Worm (Caenorhabditis elegans) whole organism, L1 larva: Measurements from ENCODE around the gene tsp-17.

ENCODE experiments used
- aly-2 ChIP-seq: fragments of 150-350 bp; optimal IDR thresholded peaks from 2 replicates; lab custom pipeline; 2014; ENCODE audit warnings: missing biosample characterization, missing genetic modification characterization
- ama-1 ChIP-seq: fragments of 150-350 bp; optimal IDR thresholded peaks from 2 replicates; lab custom pipeline; 2014
- blmp-1 ChIP-seq: fragments of 150-350 bp; optimal IDR thresholded peaks from 2 replicates; lab custom pipeline; 2014; ENCODE audit warnings: missing biosample characterization, missing genetic modification characterization
- ceh-8 ChIP-seq: fragments of 200-800 bp; sonication (Bioruptor generic); optimal IDR thresholded peaks from 2 replicates; lab custom pipeline; 2018; ENCODE audit warnings: mild to moderate bottlenecking, missing genetic modification characterization, moderate library complexity, missing compliant biosample characterization
- dsc-1 ChIP-seq: sonication (generic microtip); optimal IDR thresholded peaks from 2 replicates; lab custom pipeline; 2016; ENCODE audit warnings: mild to moderate bottlenecking, missing genetic modification characterization, missing compliant biosample characterization
- efl-1 ChIP-seq, 4 experiments: fragments of 150-350 bp; optimal IDR thresholded peaks in 3 of 4; peaks in 1 of 4; 1 replicate in 1 of 4; 2 replicates in 3 of 4; lab custom pipeline; 2014; ENCODE audit warnings: missing biosample characterization in 2 of 4, missing genetic modification characterization in 2 of 4, missing genetic modification reagents in 2 of 4
- efl-3 ChIP-seq: fragments of 200-800 bp; sonication (Bioruptor generic); optimal IDR thresholded peaks from 2 replicates; lab custom pipeline; 2018; ENCODE audit warnings: mild to moderate bottlenecking, missing genetic modification characterization, missing compliant biosample characterization
- egl-27 ChIP-seq, 2 experiments: fragments of 150-350 bp in 1 of 2; sonication (generic microtip); optimal IDR thresholded peaks; 3 replicates each; lab custom pipeline; 2017 to 2018; ENCODE audit warnings: missing biosample characterization in 2 of 2, missing genetic modification characterization in 2 of 2, missing genetic modification reagents in 2 of 2
- elt-2 ChIP-seq: sonication (generic microtip); optimal IDR thresholded peaks from 2 replicates; lab custom pipeline; 2016; ENCODE audit warnings: missing genetic modification characterization, mild to moderate bottlenecking, inconsistent platforms, missing compliant biosample characterization, missing genetic modification reagents
- elt-3 ChIP-seq, 6 experiments: fragments of 150-350 bp in 1 of 6; sonication (generic microtip); optimal IDR thresholded peaks; 2 replicates each; lab custom pipeline; 2017 to 2018; ENCODE audit warnings: missing biosample characterization in 6 of 6, missing genetic modification characterization in 6 of 6, inconsistent platforms in 1 of 6
- ets-5 ChIP-seq: fragments of 200-800 bp; sonication (Bioruptor generic); IDR thresholded peaks from 2 replicates; pipeline ENCODE4 v1.3.6; 2022; ENCODE audit warnings: missing genetic modification characterization, missing compliant biosample characterization
- fkh-8 ChIP-seq: sonication (generic microtip); optimal IDR thresholded peaks from 2 replicates; lab custom pipeline; 2016; ENCODE audit warnings: mild to moderate bottlenecking, missing genetic modification characterization, missing compliant biosample characterization
- hlh-17 ChIP-seq: fragments of 200-800 bp; sonication (Bioruptor generic); optimal IDR thresholded peaks from 2 replicates; lab custom pipeline; 2018; ENCODE audit warnings: missing genetic modification characterization, mild to moderate bottlenecking, missing compliant biosample characterization, moderate library complexity, borderline replicate concordance
- hlh-4 ChIP-seq: sonication (generic microtip); optimal IDR thresholded peaks from 2 replicates; lab custom pipeline; 2016; ENCODE audit warnings: mild to moderate bottlenecking, missing genetic modification characterization, missing compliant biosample characterization
- jun-1 ChIP-seq: fragments of 150-350 bp; optimal IDR thresholded peaks from 2 replicates; lab custom pipeline; 2014; ENCODE audit warnings: missing biosample characterization, missing genetic modification reagents, missing genetic modification characterization
- lin-14 ChIP-seq: fragments of 200-800 bp; sonication (Bioruptor generic); optimal IDR thresholded peaks from 2 replicates; lab custom pipeline; 2018; ENCODE audit warnings: mild to moderate bottlenecking, missing genetic modification characterization, moderate library complexity, missing compliant biosample characterization
- lsy-2 ChIP-seq, 2 experiments: fragments of 150-350 bp; optimal IDR thresholded peaks; 2 replicates each; lab custom pipeline; 2014; ENCODE audit warnings: missing biosample characterization in 2 of 2, missing genetic modification characterization in 2 of 2
- nhr-12 ChIP-seq: sonication (generic microtip); optimal IDR thresholded peaks from 2 replicates; lab custom pipeline; 2017; ENCODE audit warnings: missing biosample characterization, missing genetic modification characterization
- nhr-19 ChIP-seq: fragments of 200-800 bp; sonication (Bioruptor generic); conservative IDR thresholded peaks from 2 replicates; pipeline ENCODE4 v1.3.6; 2022; ENCODE audit warnings: missing genetic modification characterization, missing compliant biosample characterization
- nhr-20 ChIP-seq: sonication (generic microtip); optimal IDR thresholded peaks from 2 replicates; lab custom pipeline; 2016; ENCODE audit warnings: mild to moderate bottlenecking, missing genetic modification characterization, missing compliant biosample characterization
- nhr-47 ChIP-seq: sonication (generic microtip); optimal IDR thresholded peaks from 2 replicates; lab custom pipeline; 2016; ENCODE audit warnings: mild to moderate bottlenecking, missing genetic modification characterization, moderate library complexity, missing compliant biosample characterization
- nhr-71 ChIP-seq: sonication (generic microtip); optimal IDR thresholded peaks from 2 replicates; lab custom pipeline; 2016; ENCODE audit warnings: mild to moderate bottlenecking, missing genetic modification characterization, moderate library complexity, missing compliant biosample characterization
- nhr-85 ChIP-seq: sonication (generic microtip); peaks from one replicate; lab custom pipeline; 2016; ENCODE audit warnings: missing genetic modification characterization, inconsistent platforms, missing compliant biosample characterization
- rnt-1 ChIP-seq: sonication (generic microtip); optimal IDR thresholded peaks from 2 replicates; lab custom pipeline; 2016; ENCODE audit warnings: mild to moderate bottlenecking, missing genetic modification characterization, moderate library complexity, missing compliant biosample characterization
- snpc-4 ChIP-seq: fragments of 150-350 bp; optimal IDR thresholded peaks from 2 replicates; lab custom pipeline; 2014; ENCODE audit warnings: missing biosample characterization, missing genetic modification characterization
- snu-23 ChIP-seq: sonication (generic microtip); optimal IDR thresholded peaks from 2 replicates; lab custom pipeline; 2016; ENCODE audit warnings: missing genetic modification characterization, missing compliant biosample characterization
- swsn-7 ChIP-seq: sonication (generic microtip); optimal IDR thresholded peaks from 2 replicates; lab custom pipeline; 2016; ENCODE audit warnings: missing genetic modification characterization, missing compliant biosample characterization
- tlp-1 ChIP-seq: fragments of 150-350 bp; optimal IDR thresholded peaks from 2 replicates; lab custom pipeline; 2014; ENCODE audit warnings: missing biosample characterization, missing genetic modification characterization
- unc-30 ChIP-seq: sonication (generic microtip); optimal IDR thresholded peaks from 2 replicates; lab custom pipeline; 2017; ENCODE audit warnings: missing biosample characterization, missing genetic modification characterization
- unc-62 ChIP-seq: fragments of 150-350 bp; optimal IDR thresholded peaks from 2 replicates; lab custom pipeline; 2014; ENCODE audit warnings: missing biosample characterization, missing genetic modification reagents, missing genetic modification characterization
- unc-86 ChIP-seq: sonication (generic microtip); optimal IDR thresholded peaks from 2 replicates; lab custom pipeline; 2016; ENCODE audit warnings: missing genetic modification characterization, missing compliant biosample characterization
- zip-4 ChIP-seq: fragments of 200-800 bp; sonication (Bioruptor generic); optimal IDR thresholded peaks from 2 replicates; lab custom pipeline; 2018; ENCODE audit warnings: mild to moderate bottlenecking, missing genetic modification characterization, moderate library complexity, missing compliant biosample characterization
- ztf-11 ChIP-seq, 2 experiments: sonication (generic microtip); optimal IDR thresholded peaks; 2 replicates each; lab custom pipeline; 2016 to 2017; ENCODE audit warnings: missing genetic modification characterization in 2 of 2, missing biosample characterization in 1 of 2, missing compliant biosample characterization in 1 of 2

Gene tsp-17

ce11 chrX:3697623-3698022, 16.7 kb downstream of the tsp-17 start (continued):
- TF ChIP-seq zip-4 (GFP tag; lab: Kevin White, UChicago) (peak; percentile 35), hlh-4 (tag; lab: Kevin White, UChicago) (no peak), nhr-12 (tag; lab: Kevin White, UChicago) (no peak), lsy-2 (tag; optimal IDR thresholded peaks at IDR 0.05; lab: Kevin White, UChicago) (peak; percentile 55 to 60), nhr-85 (tag; lab: Kevin White, UChicago) (peak; percentile 62), ceh-8 (GFP tag; lab: Kevin White, UChicago) (peak; percentile 72), ama-1 (lab: Kevin White, UChicago) (no peak), ztf-11 (tag; optimal IDR thresholded peaks at IDR 0.05; lab: Kevin White, UChicago) (peak in 1 of 2 experiments; percentile 56), efl-1 (optimal IDR thresholded peaks at IDR 0.05; lab: Kevin White, UChicago) (peak; percentile 26 to 29), efl-1 (GFP tag; optimal IDR thresholded peaks at IDR 0.05 in 1 of 2; lab: Kevin White, UChicago) (peak in 1 of 2 experiments; percentile 94), fkh-8 (tag; lab: Kevin White, UChicago) (peak; percentile 55), unc-62 (GFP tag; lab: Kevin White, UChicago) (no peak), dsc-1 (peak; percentile 81)

- no peak for TF ChIP-seq jun-1 (tag; lab: Kevin White, UChicago)
- TF ChIP-seq blmp-1 (tag; lab: Kevin White, UChicago), result no peak
- TF ChIP-seq, all 84 proteins: peak for 0
Observed at ce11 chrX:3701861-3702260, 20.9 kb downstream of the tsp-17 start.

- TF ChIP-seq egl-27 (tag; optimal IDR thresholded peaks at IDR 0.05; lab: Kevin White, UChicago) (no peak), unc-30 (tag; lab: Kevin White, UChicago) (no peak), nhr-20 (tag; lab: Kevin White, UChicago) (no peak), fkh-8 (tag; lab: Kevin White, UChicago) (peak; percentile 43), efl-1 (optimal IDR thresholded peaks at IDR 0.05; lab: Kevin White, UChicago) (no peak), efl-1 (GFP tag; optimal IDR thresholded peaks at IDR 0.05 in 1 of 2; lab: Kevin White, UChicago) (no peak), elt-3 (tag; optimal IDR thresholded peaks at IDR 0.05; lab: Kevin White, UChicago) (no peak), lsy-2 (tag; optimal IDR thresholded peaks at IDR 0.05; lab: Kevin White, UChicago) (no peak), ets-5 (GFP tag; lab: Robert Waterston, UW) (no peak), aly-2 (no peak), unc-86 (tag; lab: Kevin White, UChicago) (peak; percentile 24), tlp-1 (tag; lab: Kevin White, UChicago) (no peak), rnt-1 (tag; lab: Kevin White, UChicago) (peak; percentile 1), swsn-7 (no peak), nhr-71 (peak; percentile 39), nhr-47 (no peak), elt-2 (tag; lab: Kevin White, UChicago) (no peak), ztf-11 (tag; optimal IDR thresholded peaks at IDR 0.05; lab: Kevin White, UChicago) (no peak), snu-23 (no peak), lin-14 (GFP tag; lab: Kevin White, UChicago) (peak; percentile 47), nhr-19 (GFP tag; lab: Robert Waterston, UW) (no peak), hlh-17 (GFP tag; lab: Kevin White, UChicago) (no peak), ama-1 (lab: Kevin White, UChicago) (no peak)
Observed at ce11 chrX:3705319-3705718, 24.4 kb downstream of the tsp-17 start.

ce11 chrX:3706319-3706718, 25.4 kb downstream of the tsp-17 start:
- TF ChIP-seq rnt-1 (tag; lab: Kevin White, UChicago) (peak; percentile 68), lin-14 (GFP tag; lab: Kevin White, UChicago) (peak; percentile 37), snu-23 (peak; percentile 17), nhr-71 (peak; percentile 61), snpc-4 (tag; lab: Kevin White, UChicago) (no peak), dsc-1 (peak; percentile 31), efl-3 (GFP tag; lab: Kevin White, UChicago) (no peak)
- TF ChIP-seq, all 84 proteins: peak for 5
